Worm (Caenorhabditis elegans) whole organism, L4 larva: ENCODE results near the gene Y38H6C.15.

Experiments
- F37D6.2 ChIP-seq: sonication (generic microtip); optimal IDR thresholded peaks from 2 replicates; lab custom pipeline; 2016; ENCODE audit warnings: mild to moderate bottlenecking, missing genetic modification characterization, missing compliant biosample characterization
- T26A8.4 ChIP-seq: fragments of 200-800 bp; sonication (Bioruptor generic); IDR thresholded peaks from 2 replicates; pipeline ENCODE4 v1.3.6; 2022; ENCODE audit warnings: missing genetic modification characterization, missing compliant biosample characterization
- Y48G9A.11 ChIP-seq: fragments of 200-800 bp; sonication (Bioruptor generic); IDR thresholded peaks from 2 replicates; pipeline ENCODE4 v1.3.6; 2022; ENCODE audit warnings: missing genetic modification reagents, missing genetic modification characterization, missing compliant biosample characterization
- Y75B8A.6 ChIP-seq: fragments of 200-800 bp; sonication (Bioruptor generic); IDR thresholded peaks from 2 replicates; pipeline ENCODE4 v1.3.6; 2022; ENCODE audit warnings: missing genetic modification reagents, missing genetic modification characterization, missing compliant biosample characterization
- ZK546.5 ChIP-seq, 2 experiments: sonication (generic microtip); optimal IDR thresholded peaks; 2 replicates each; lab custom pipeline; 2017; ENCODE audit warnings: missing biosample characterization in 2 of 2, missing genetic modification characterization in 2 of 2
- aha-1 ChIP-seq: fragments of 150-350 bp; peaks from one replicate; lab custom pipeline; 2014; ENCODE audit warnings: missing biosample characterization, missing genetic modification characterization
- aly-2 ChIP-seq: sonication (generic microtip); optimal IDR thresholded peaks from 2 replicates; lab custom pipeline; 2018; ENCODE audit warnings: missing biosample characterization, missing genetic modification characterization
- ceh-20 ChIP-seq: fragments of 200-800 bp; sonication (Bioruptor generic); IDR thresholded peaks from 2 replicates; pipeline ENCODE4 v1.3.6; 2022; ENCODE audit warnings: missing genetic modification reagents, missing genetic modification characterization, missing compliant biosample characterization
- ceh-32 ChIP-seq: sonication (generic microtip); optimal IDR thresholded peaks from 2 replicates; lab custom pipeline; 2016; ENCODE audit warnings: mild to moderate bottlenecking, missing genetic modification characterization, missing compliant biosample characterization; ENCODE audit not compliant: poor library complexity
- ceh-62 ChIP-seq: sonication (generic microtip); optimal IDR thresholded peaks from 2 replicates; lab custom pipeline; 2017; ENCODE audit warnings: missing biosample characterization, missing genetic modification characterization
- daf-16 ChIP-seq, 3 experiments: sonication (generic microtip); optimal IDR thresholded peaks; 2 replicates each; lab custom pipeline; 2016 to 2017; ENCODE audit warnings: missing genetic modification characterization in 3 of 3, missing genetic modification reagents in 3 of 3, mild to moderate bottlenecking in 2 of 3, missing compliant biosample characterization in 2 of 3, missing biosample characterization in 1 of 3, moderate library complexity in 1 of 3
- dmd-6 ChIP-seq: fragments of 200-800 bp; sonication (Bioruptor generic); IDR thresholded peaks from 2 replicates; pipeline ENCODE4 v1.3.6; 2022; ENCODE audit warnings: missing genetic modification reagents, missing genetic modification characterization, missing compliant biosample characterization
- duxl-1 ChIP-seq: sonication (generic microtip); optimal IDR thresholded peaks from 2 replicates; lab custom pipeline; 2016; ENCODE audit warnings: mild to moderate bottlenecking, missing genetic modification characterization, moderate library complexity, missing compliant biosample characterization; ENCODE audit not compliant: poor library complexity
- dve-1 ChIP-seq: sonication (generic microtip); optimal IDR thresholded peaks from 2 replicates; lab custom pipeline; 2017; ENCODE audit warnings: antibody characterized with exemption, mild to moderate bottlenecking, missing genetic modification characterization, missing compliant biosample characterization; ENCODE audit not compliant: insufficient read depth
- fos-1 ChIP-seq: fragments of 150-350 bp; optimal IDR thresholded peaks from 2 replicates; lab custom pipeline; 2014; ENCODE audit warnings: missing biosample characterization, missing genetic modification characterization
- gei-8 ChIP-seq: fragments of 200-800 bp; sonication (Bioruptor generic); optimal IDR thresholded peaks from 2 replicates; lab custom pipeline; 2018; ENCODE audit warnings: mild to moderate bottlenecking, missing genetic modification characterization, missing compliant biosample characterization
- hif-1 ChIP-seq, 2 experiments: sonication (generic microtip); optimal IDR thresholded peaks; 2 replicates each; lab custom pipeline; 2016 to 2017; ENCODE audit warnings: missing compliant biosample characterization in 2 of 2, missing genetic modification characterization in 2 of 2, missing genetic modification reagents in 2 of 2, missing genotype in 2 of 2, mild to moderate bottlenecking in 1 of 2
- hlh-11 ChIP-seq: fragments of 200-800 bp; sonication (Bioruptor generic); optimal IDR thresholded peaks from 2 replicates; lab custom pipeline; 2018; ENCODE audit warnings: mild to moderate bottlenecking, missing genetic modification characterization, missing compliant biosample characterization
- hlh-30 ChIP-seq: sonication (generic microtip); optimal IDR thresholded peaks from 2 replicates; lab custom pipeline; 2017; ENCODE audit warnings: antibody characterized with exemption, mild to moderate bottlenecking, missing genetic modification characterization, missing compliant biosample characterization; ENCODE audit not compliant: insufficient read depth
- lim-7 ChIP-seq: fragments of 200-800 bp; sonication (Bioruptor generic); IDR thresholded peaks from 2 replicates; pipeline ENCODE4 v1.3.6; 2022; ENCODE audit warnings: missing genetic modification characterization, missing compliant biosample characterization
- lin-1 ChIP-seq: fragments of 200-800 bp; sonication (Bioruptor generic); IDR thresholded peaks from 2 replicates; pipeline ENCODE4 v1.3.6; 2022; ENCODE audit warnings: missing genetic modification reagents, missing genetic modification characterization, missing compliant biosample characterization
- lin-13 ChIP-seq: fragments of 150-350 bp; optimal IDR thresholded peaks from 2 replicates; lab custom pipeline; 2014; ENCODE audit warnings: missing biosample characterization, missing genetic modification reagents, missing genetic modification characterization
- lin-15B ChIP-seq: fragments of 150-350 bp; sonication (generic microtip); optimal IDR thresholded peaks from 3 replicates; lab custom pipeline; 2014; ENCODE audit warnings: missing biosample characterization, missing genetic modification characterization
- lin-29 ChIP-seq: fragments of 200-800 bp; sonication (Bioruptor generic); IDR thresholded peaks from 2 replicates; pipeline ENCODE4 v1.3.6; 2022; ENCODE audit warnings: missing genetic modification reagents, missing genetic modification characterization, missing compliant biosample characterization
- lin-38 ChIP-seq: fragments of 200-800 bp; sonication (Bioruptor generic); IDR thresholded peaks from 2 replicates; pipeline ENCODE4 v1.3.6; 2022; ENCODE audit warnings: missing genetic modification reagents, missing genetic modification characterization, missing compliant biosample characterization
- madf-9 ChIP-seq: fragments of 200-800 bp; sonication (Bioruptor generic); conservative IDR thresholded peaks from 2 replicates; pipeline ENCODE4 v1.3.6; 2022; ENCODE audit warnings: missing genetic modification reagents, missing genetic modification characterization, missing compliant biosample characterization
- mdl-1 ChIP-seq, 2 experiments: fragments of 150-350 bp in 1 of 2; sonication (generic microtip) in 1 of 2; optimal IDR thresholded peaks; 2 replicates each; lab custom pipeline; 2014 to 2017; ENCODE audit warnings: missing biosample characterization in 2 of 2, missing genetic modification characterization in 2 of 2
- mep-1 ChIP-seq: fragments of 150-350 bp; sonication (generic microtip); optimal IDR thresholded peaks from 3 replicates; lab custom pipeline; 2014; ENCODE audit warnings: missing biosample characterization, missing genetic modification characterization
- mes-2 ChIP-seq: sonication (generic microtip); optimal IDR thresholded peaks from 2 replicates; lab custom pipeline; 2016; ENCODE audit warnings: missing genotype, mild to moderate bottlenecking, missing genetic modification characterization, missing compliant biosample characterization; ENCODE audit not compliant: poor library complexity, severe bottlenecking
- mxl-3 ChIP-seq: fragments of 200-800 bp; sonication (Bioruptor generic); optimal IDR thresholded peaks from 2 replicates; lab custom pipeline; 2018; ENCODE audit warnings: mild to moderate bottlenecking, missing genetic modification characterization, missing compliant biosample characterization
- nhr-11 ChIP-seq: fragments of 150-350 bp; optimal IDR thresholded peaks from 2 replicates; lab custom pipeline; 2014; ENCODE audit warnings: missing biosample characterization, missing genetic modification characterization
- nhr-111 ChIP-seq: fragments of 200-800 bp; sonication (Bioruptor generic); optimal IDR thresholded peaks from 2 replicates; lab custom pipeline; 2018; ENCODE audit warnings: mild to moderate bottlenecking, missing genetic modification characterization, missing compliant biosample characterization
- nhr-41 ChIP-seq: fragments of 200-800 bp; sonication (Bioruptor generic); IDR thresholded peaks from 2 replicates; pipeline ENCODE4 v1.3.6; 2022; ENCODE audit warnings: missing genetic modification reagents, missing genetic modification characterization, missing compliant biosample characterization
- nhr-48 ChIP-seq: sonication (generic microtip); optimal IDR thresholded peaks from 2 replicates; lab custom pipeline; 2016; ENCODE audit warnings: mild to moderate bottlenecking, missing genetic modification characterization, missing compliant biosample characterization
- nhr-6 ChIP-seq: fragments of 150-350 bp; optimal IDR thresholded peaks from 2 replicates; lab custom pipeline; 2014; ENCODE audit warnings: missing biosample characterization, missing genetic modification characterization
- nhr-76 ChIP-seq: fragments of 150-350 bp; optimal IDR thresholded peaks from 2 replicates; lab custom pipeline; 2014; ENCODE audit warnings: missing biosample characterization, missing genetic modification characterization
- php-3 ChIP-seq: fragments of 200-800 bp; sonication (Bioruptor generic); IDR thresholded peaks from 2 replicates; pipeline ENCODE4 v1.3.6; 2022; ENCODE audit warnings: missing genetic modification reagents, missing genetic modification characterization, missing compliant biosample characterization
- pqm-1 ChIP-seq: sonication (generic microtip); optimal IDR thresholded peaks from 2 replicates; lab custom pipeline; 2017; ENCODE audit warnings: missing biosample characterization, missing genetic modification characterization
- saeg-2 ChIP-seq: fragments of 200-800 bp; sonication (Bioruptor generic); IDR thresholded peaks from 2 replicates; pipeline ENCODE4 v1.3.6; 2022; ENCODE audit warnings: missing genetic modification reagents, missing genetic modification characterization, missing compliant biosample characterization
- sdz-12 ChIP-seq: fragments of 200-800 bp; sonication (Bioruptor generic); optimal IDR thresholded peaks from 2 replicates; lab custom pipeline; 2018; ENCODE audit warnings: mild to moderate bottlenecking, missing genetic modification characterization, missing compliant biosample characterization
- snpc-4 ChIP-seq: fragments of 150-350 bp; optimal IDR thresholded peaks from 2 replicates; lab custom pipeline; 2014; ENCODE audit warnings: missing biosample characterization, missing genetic modification characterization
- spr-3 ChIP-seq: fragments of 200-800 bp; sonication (Bioruptor generic); optimal IDR thresholded peaks from 2 replicates; lab custom pipeline; 2018; ENCODE audit warnings: mild to moderate bottlenecking, missing genetic modification characterization, missing compliant biosample characterization
- zfp-2 ChIP-seq: sonication (generic microtip); optimal IDR thresholded peaks from 2 replicates; lab custom pipeline; 2016; ENCODE audit warnings: mild to moderate bottlenecking, missing genetic modification characterization, missing compliant biosample characterization
- zip-11 ChIP-seq: fragments of 200-800 bp; sonication (Bioruptor generic); IDR thresholded peaks from 2 replicates; pipeline ENCODE4 v1.3.6; 2022; ENCODE audit warnings: missing genetic modification characterization, missing compliant biosample characterization
- ztf-11 ChIP-seq: fragments of 150-350 bp; optimal IDR thresholded peaks from 2 replicates; lab custom pipeline; 2014; ENCODE audit warnings: missing biosample characterization, missing genetic modification characterization

The Y38H6C.15 gene

DNA sequence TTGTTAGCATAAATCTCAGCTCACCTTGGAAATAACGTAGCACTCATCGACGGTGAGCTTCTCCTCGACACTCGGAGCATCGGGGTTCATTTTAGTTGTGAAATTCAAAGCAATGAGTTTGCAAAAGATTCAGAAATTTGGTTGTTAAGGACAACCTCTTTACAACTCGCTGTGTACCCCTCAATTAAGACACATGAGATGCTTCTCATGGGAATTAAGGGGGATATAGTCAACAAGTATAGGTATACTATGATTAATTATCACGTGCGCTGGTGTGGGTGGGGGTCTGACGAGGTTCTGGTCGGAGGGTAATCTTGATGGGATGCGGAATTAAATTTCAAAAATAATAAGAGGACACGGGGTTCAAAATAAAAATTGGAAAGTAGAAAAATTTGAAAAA lies 35.7 kb downstream of the Y38H6C.15 start, which contains the start of gene dct-14:
dct-14 (minus strand) TSS at position 101 of the 400 bp plus-strand sequence.
- TF ChIP-seq gei-8 (GFP tag; lab: Kevin White, UChicago) (no peak), lim-7 (GFP tag; lab: Robert Waterston, UW) (no peak), php-3 (GFP tag; lab: Robert Waterston, UW) (no peak), mdl-1 (tag; optimal IDR thresholded peaks at IDR 0.05; lab: Kevin White, UChicago) (no peak), ZK546.5 (tag; optimal IDR thresholded peaks at IDR 0.05; lab: Kevin White, UChicago) (no peak), ceh-20 (GFP tag; lab: Robert Waterston, UW) (no peak), nhr-6 (tag; lab: Kevin White, UChicago) (no peak), snpc-4 (tag; lab: Kevin White, UChicago) (no peak), mes-2 (tag; lab: Kevin White, UChicago) (no peak), nhr-11 (tag; lab: Kevin White, UChicago) (no peak), zfp-2 (tag; lab: Kevin White, UChicago) (no peak), mxl-3 (GFP tag; lab: Kevin White, UChicago) (no peak), mep-1 (tag; lab: Kevin White, UChicago) (no peak), lin-38 (no peak)

DNA sequence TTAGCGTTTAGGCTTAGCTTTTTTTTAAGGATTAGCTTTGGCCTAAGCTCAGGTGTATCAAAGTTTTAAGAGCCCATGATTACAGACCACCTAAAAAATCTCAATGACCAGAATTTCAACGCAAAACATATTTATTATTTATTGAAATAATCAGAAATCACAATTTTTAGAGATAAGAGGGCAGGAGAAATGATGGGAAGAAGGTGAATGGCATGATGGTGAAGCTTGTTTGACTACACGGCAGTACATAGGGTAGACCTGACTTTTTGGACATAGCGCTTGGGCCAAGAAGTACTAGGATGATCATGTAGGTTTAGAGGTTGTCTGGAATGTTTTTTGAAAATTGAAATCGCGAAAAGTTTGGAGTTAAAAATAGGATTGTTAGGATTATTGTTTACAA lies 36.5 kb downstream of the Y38H6C.15 start:
- TF ChIP-seq aly-2 (tag; lab: Kevin White, UChicago) (no peak), nhr-48 (tag; lab: Kevin White, UChicago) (peak; percentile 54), F37D6.2 (no peak), zip-11 (no peak), pqm-1 (tag; lab: Kevin White, UChicago) (peak; percentile 37), Y48G9A.11 (GFP tag; lab: Robert Waterston, UW) (no peak), lin-15B (tag; lab: Kevin White, UChicago) (no peak), daf-16 (GFP tag; optimal IDR thresholded peaks at IDR 0.05; lab: Kevin White, UChicago) (no peak), daf-16 (tag; optimal IDR thresholded peaks at IDR 0.05; lab: Kevin White, UChicago) (peak; percentile 65), ceh-32 (tag; lab: Kevin White, UChicago) (no peak), dmd-6 (GFP tag; lab: Robert Waterston, UW) (peak; percentile 76), madf-9 (GFP tag; lab: Robert Waterston, UW) (no peak), nhr-111 (GFP tag; lab: Kevin White, UChicago) (no peak), sdz-12 (GFP tag; lab: Kevin White, UChicago) (no peak), nhr-11 (tag; lab: Kevin White, UChicago) (no peak), hlh-11 (peak; percentile 7), nhr-41 (GFP tag; lab: Robert Waterston, UW) (no peak), fos-1 (tag; lab: Kevin White, UChicago) (no peak), T26A8.4 (GFP tag; lab: Robert Waterston, UW) (no peak), ztf-11 (tag; lab: Kevin White, UChicago) (no peak), nhr-76 (tag; lab: Kevin White, UChicago) (no peak)

DNA sequence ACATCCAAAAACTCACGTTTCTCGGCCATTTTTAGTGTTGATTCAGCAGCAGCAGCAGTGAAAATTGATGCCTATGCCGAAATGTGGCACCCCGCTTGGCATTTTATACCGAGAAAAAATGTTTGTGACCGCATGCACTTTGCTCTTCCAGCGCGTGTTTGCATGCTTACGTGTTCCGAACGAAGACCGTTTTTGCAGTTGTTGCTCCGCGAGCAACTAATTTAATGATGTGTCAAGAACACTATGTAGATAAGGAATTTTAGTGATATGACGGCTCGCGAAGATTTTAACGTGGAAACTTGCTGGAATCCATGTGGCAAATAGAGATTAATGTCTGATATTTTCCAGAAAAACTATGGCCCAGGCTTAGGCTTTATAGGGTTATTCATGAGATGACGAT lies 37.1 kb downstream of the Y38H6C.15 start, which contains the start of gene dct-16:
dct-16 (minus strand) TSS at position 78 of the 400 bp plus-strand sequence.
- TF ChIP-seq hif-1 (tag; optimal IDR thresholded peaks at IDR 0.05; lab: Kevin White, UChicago) (peak in 1 of 2 experiments; percentile 38), nhr-76 (tag; lab: Kevin White, UChicago) (no peak), lin-13 (GFP tag; lab: Kevin White, UChicago) (peak; percentile 33), dmd-6 (GFP tag; lab: Robert Waterston, UW) (peak; percentile 94), lin-15B (tag; lab: Kevin White, UChicago) (no peak), pqm-1 (tag; lab: Kevin White, UChicago) (peak; percentile 56), nhr-48 (tag; lab: Kevin White, UChicago) (peak; percentile 85), fos-1 (tag; lab: Kevin White, UChicago) (no peak), dve-1 (tag; lab: Kevin White, UChicago) (peak; percentile 86), spr-3 (GFP tag; lab: Kevin White, UChicago) (no peak), lin-29 (GFP tag; lab: Robert Waterston, UW) (no peak), duxl-1 (no peak), saeg-2 (GFP tag; lab: Robert Waterston, UW) (peak; percentile 58; the same call in 1 of the 2 replicates), daf-16 (GFP tag; optimal IDR thresholded peaks at IDR 0.05; lab: Kevin White, UChicago) (peak in 1 of 2 experiments; percentile 21), daf-16 (tag; optimal IDR thresholded peaks at IDR 0.05; lab: Kevin White, UChicago) (peak; percentile 91), nhr-11 (tag; lab: Kevin White, UChicago) (no peak), gei-8 (GFP tag; lab: Kevin White, UChicago) (peak; percentile 26), hlh-30 (tag; lab: Kevin White, UChicago) (peak; percentile 57), ceh-62 (tag; lab: Kevin White, UChicago) (no peak), Y75B8A.6 (GFP tag; lab: Robert Waterston, UW) (no peak), lin-1 (GFP tag; lab: Robert Waterston, UW) (peak; percentile 12; the same call in 1 of the 2 replicates), nhr-41 (GFP tag; lab: Robert Waterston, UW) (0 out of 2 replicates have a peak, but pooled peaks have one; percentile 29), mes-2 (tag; lab: Kevin White, UChicago) (peak; percentile 27), php-3 (GFP tag; lab: Robert Waterston, UW) (peak; percentile 90), aha-1 (tag; lab: Kevin White, UChicago) (peak; percentile 52)
